Fruit fly (Drosophila melanogaster) whole organism, adult: ENCODE results near the gene CG4042.

Experiments used
- CG12768 ChIP-seq: fragments of 200-800 bp; sonication (Bioruptor generic); optimal IDR thresholded peaks from 2 replicates; lab custom pipeline; 2017; ENCODE audit warnings: missing biosample characterization, missing genetic modification characterization, mild to moderate bottlenecking, moderate library complexity, missing genetic modification reagents
- CG7101 ChIP-seq: fragments of 200-800 bp; sonication (Bioruptor generic); optimal IDR thresholded peaks from 2 replicates; lab custom pipeline; 2018; ENCODE audit warnings: missing biosample characterization, mild to moderate bottlenecking, missing genetic modification characterization, moderate library complexity
- Hr96 ChIP-seq: fragments of 200-800 bp; sonication (Bioruptor generic); optimal IDR thresholded peaks from 2 replicates; lab custom pipeline; 2016; ENCODE audit warnings: missing biosample characterization, missing genetic modification characterization
- Mnt ChIP-seq: fragments of 200-800 bp; sonication (Bioruptor generic); optimal IDR thresholded peaks from 2 replicates; lab custom pipeline; 2016; ENCODE audit warnings: missing biosample characterization, mild to moderate bottlenecking, missing genetic modification characterization
- kay ChIP-seq: fragments of 200-800 bp; sonication (Bioruptor generic); peaks from one replicate; lab custom pipeline; 2016; ENCODE audit warnings: missing biosample characterization, missing genetic modification characterization, borderline replicate concordance

DNA sequence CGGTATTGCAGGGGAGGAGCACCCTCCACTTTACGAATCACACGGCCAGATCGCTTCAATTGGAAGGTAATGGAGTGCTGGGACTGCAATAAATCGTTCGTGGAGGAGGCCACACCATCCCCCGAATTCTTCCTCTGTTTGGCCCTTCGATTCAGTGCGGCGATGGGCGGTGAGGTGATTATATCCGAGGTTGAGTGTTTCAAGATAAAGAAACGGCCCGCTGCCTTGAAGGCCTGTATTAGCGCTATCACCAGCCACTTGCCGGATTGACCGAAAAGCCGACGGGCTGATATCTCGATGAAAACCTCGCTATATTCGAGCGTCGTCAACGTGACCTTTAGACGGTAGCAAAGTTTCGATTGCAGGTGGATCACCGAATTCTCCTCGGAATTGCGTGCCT, 6.2 kb upstream of the CG4042 start:
- TF ChIP-seq CG12768 (GFP tag; lab: Kevin White, UChicago) (no peak), kay (GFP tag; lab: Kevin White, UChicago) (no peak), CG7101 (tag; lab: Kevin White, UChicago) (no peak), Hr96 (GFP tag; lab: Kevin White, UChicago) (no peak), Mnt (no peak)
